Fruit fly (Drosophila melanogaster) whole organism, embryonic: Measurements from ENCODE around the gene Mec2.
A peak's percentile ranks its signal among the peaks of the same experiment; 100 is the strongest.

Experiments
- Abd-B ChIP-seq: fragments of 200-800 bp; sonication (Bioruptor generic); optimal IDR thresholded peaks from 2 replicates; lab custom pipeline; 2018; ENCODE audit warnings: missing biosample characterization, mild to moderate bottlenecking, missing genetic modification characterization, moderate library complexity
- Atf-2 ChIP-seq: fragments of 200-800 bp; sonication (Bioruptor generic); optimal IDR thresholded peaks from 2 replicates; lab custom pipeline; 2016; ENCODE audit warnings: missing biosample characterization, missing genetic modification characterization
- Atf6 ChIP-seq: fragments of 200-800 bp; sonication (Bioruptor generic); IDR thresholded peaks from 2 replicates; pipeline ENCODE4 v1.3.6; 2022; ENCODE audit warnings: missing biosample characterization, missing genetic modification characterization
- BtbVII ChIP-seq: fragments of 200-800 bp; sonication (Bioruptor generic); optimal IDR thresholded peaks from 3 replicates; lab custom pipeline; 2017; ENCODE audit warnings: missing biosample characterization, mild to moderate bottlenecking, missing genetic modification characterization
- CG12659 ChIP-seq: fragments of 200-800 bp; sonication (Bioruptor generic); optimal IDR thresholded peaks from 3 replicates; lab custom pipeline; 2017; ENCODE audit warnings: mild to moderate bottlenecking, missing biosample characterization, missing genetic modification reagents, missing genetic modification characterization
- CG13624 ChIP-seq: fragments of 200-800 bp; sonication (Bioruptor generic); optimal IDR thresholded peaks from 2 replicates; lab custom pipeline; 2016; ENCODE audit warnings: missing biosample characterization, missing genetic modification characterization
- CG1602 ChIP-seq: fragments of 200-800 bp; sonication (Bioruptor generic); optimal IDR thresholded peaks from 3 replicates; lab custom pipeline; 2016; ENCODE audit warnings: missing biosample characterization, missing genetic modification characterization
- CG17829 ChIP-seq: fragments of 200-800 bp; optimal IDR thresholded peaks from 2 replicates; lab custom pipeline; 2019; ENCODE audit warnings: missing biosample characterization, mild to moderate bottlenecking, missing genetic modification characterization, moderate library complexity
- CG18262 ChIP-seq: fragments of 200-800 bp; optimal IDR thresholded peaks from 3 replicates; lab custom pipeline; 2019; ENCODE audit warnings: missing biosample characterization, mild to moderate bottlenecking, missing genetic modification characterization, moderate library complexity
- CG2129 ChIP-seq: fragments of 200-800 bp; sonication (Bioruptor generic); IDR thresholded peaks from 2 replicates; pipeline ENCODE4 v1.3.6; 2022; ENCODE audit warnings: missing biosample characterization, missing genetic modification characterization; ENCODE audit not compliant: partially characterized antibody
- CG30403 ChIP-seq: fragments of 200-800 bp; sonication (Bioruptor generic); optimal IDR thresholded peaks from 3 replicates; lab custom pipeline; 2016; ENCODE audit warnings: missing biosample characterization, missing genetic modification characterization
- CG32767 ChIP-seq: fragments of 200-800 bp; sonication (Bioruptor generic); IDR thresholded peaks from 2 replicates; pipeline ENCODE4 v1.3.6; 2022; ENCODE audit warnings: missing biosample characterization, missing genetic modification characterization
- CG6175 ChIP-seq: fragments of 200-800 bp; sonication (Bioruptor generic); IDR thresholded peaks from 3 replicates; pipeline ENCODE4 v1.3.6; 2022; ENCODE audit warnings: missing biosample characterization, missing genetic modification characterization
- CG6254 ChIP-seq: fragments of 200-800 bp; sonication (Bioruptor generic); optimal IDR thresholded peaks from 3 replicates; lab custom pipeline; 2017; ENCODE audit warnings: mild to moderate bottlenecking, missing biosample characterization, missing genetic modification reagents, missing genetic modification characterization
- CG8944 ChIP-seq: fragments of 200-800 bp; sonication (Bioruptor generic); optimal IDR thresholded peaks from 3 replicates; lab custom pipeline; 2016; ENCODE audit warnings: missing biosample characterization, missing genetic modification characterization
- Deaf1 ChIP-seq: fragments of 200-800 bp; optimal IDR thresholded peaks from 3 replicates; lab custom pipeline; 2019; ENCODE audit warnings: missing biosample characterization, mild to moderate bottlenecking, missing genetic modification characterization, moderate library complexity
- E2f2 ChIP-seq: fragments of 200-800 bp; sonication (Bioruptor generic); IDR thresholded peaks from 2 replicates; pipeline ENCODE4 v1.3.6; 2022; ENCODE audit warnings: missing biosample characterization, missing genetic modification characterization
- H2.0 ChIP-seq: fragments of 200-800 bp; sonication (Bioruptor generic); IDR thresholded peaks from 2 replicates; pipeline ENCODE4 v1.3.6; 2022; ENCODE audit warnings: missing biosample characterization, missing genetic modification characterization
- HLH54F ChIP-seq: fragments of 200-800 bp; sonication (Bioruptor generic); optimal IDR thresholded peaks from 3 replicates; lab custom pipeline; 2016; ENCODE audit warnings: missing biosample characterization, missing genetic modification characterization
- HmgZ ChIP-seq: fragments of 200-800 bp; sonication (Bioruptor generic); optimal IDR thresholded peaks from 2 replicates; lab custom pipeline; 2018; ENCODE audit warnings: missing biosample characterization, mild to moderate bottlenecking, missing genetic modification characterization
- Hr78 ChIP-seq, 2 experiments: fragments of 200-800 bp in 1 of 2; fragments of >200 bp in 1 of 2; sonication (Bioruptor generic) in 1 of 2; optimal IDR thresholded peaks; 2 replicates each; lab custom pipeline; 2017 to 2019; ENCODE audit warnings: missing biosample characterization in 2 of 2, missing genetic modification characterization in 2 of 2, mild to moderate bottlenecking in 1 of 2, moderate library complexity in 1 of 2
- MBD-R2 ChIP-seq: fragments of 200-800 bp; sonication (Bioruptor generic); IDR thresholded peaks from 2 replicates; pipeline ENCODE4 v1.3.6; 2022; ENCODE audit warnings: missing biosample characterization, missing genetic modification characterization
- NK7.1 ChIP-seq: fragments of 200-800 bp; sonication (Bioruptor generic); optimal IDR thresholded peaks from 3 replicates; lab custom pipeline; 2016; ENCODE audit warnings: missing biosample characterization, missing genetic modification characterization
- NfI ChIP-seq: fragments of 200-800 bp; sonication (Bioruptor generic); optimal IDR thresholded peaks from 3 replicates; lab custom pipeline; 2018; ENCODE audit warnings: missing biosample characterization, mild to moderate bottlenecking, missing genetic modification characterization, moderate library complexity
- Rfx ChIP-seq: fragments of 200-800 bp; sonication (Bioruptor generic); IDR thresholded peaks from 2 replicates; pipeline ENCODE4 v1.3.6; 2022; ENCODE audit warnings: missing biosample characterization, missing genetic modification characterization
- Rx ChIP-seq: fragments of 200-800 bp; sonication (Bioruptor generic); IDR thresholded peaks from 2 replicates; pipeline ENCODE4 v1.3.6; 2022; ENCODE audit warnings: missing biosample characterization, missing genetic modification characterization
- al ChIP-seq: fragments of 200-800 bp; sonication (Bioruptor generic); IDR thresholded peaks from 2 replicates; pipeline ENCODE4 v1.3.6; 2022; ENCODE audit warnings: missing biosample characterization, missing genetic modification characterization
- ap ChIP-seq: fragments of 200-800 bp; sonication (Bioruptor generic); IDR thresholded peaks from 2 replicates; pipeline ENCODE4 v1.3.6; 2022; ENCODE audit warnings: missing biosample characterization, missing genetic modification characterization
- ara ChIP-seq: fragments of 200-800 bp; sonication (Bioruptor generic); IDR thresholded peaks from 2 replicates; pipeline ENCODE4 v1.3.6; 2022; ENCODE audit warnings: missing biosample characterization, missing genetic modification characterization
- bowl ChIP-seq: fragments of 200-800 bp; sonication (Bioruptor generic); IDR thresholded peaks from 2 replicates; pipeline ENCODE4 v1.3.6; 2022; ENCODE audit warnings: missing biosample characterization, missing genetic modification characterization
- cad ChIP-seq: fragments of >200 bp; optimal IDR thresholded peaks from 2 replicates; lab custom pipeline; 2017; ENCODE audit warnings: missing biosample characterization, missing genetic modification characterization
- chinmo ChIP-seq: fragments of 200-800 bp; sonication (Bioruptor generic); IDR thresholded peaks from 4 replicates; pipeline ENCODE4 v1.3.6; 2022; ENCODE audit warnings: missing biosample characterization, missing genetic modification characterization; ENCODE audit not compliant: partially characterized antibody
- chm ChIP-seq: fragments of 200-800 bp; sonication (Bioruptor generic); IDR thresholded peaks from 2 replicates; pipeline ENCODE4 v1.3.6; 2022; ENCODE audit warnings: missing biosample characterization, missing genetic modification characterization
- danr ChIP-seq: fragments of 200-800 bp; sonication (Bioruptor generic); IDR thresholded peaks from 2 replicates; pipeline ENCODE4 v1.3.6; 2022; ENCODE audit warnings: missing biosample characterization, missing genetic modification characterization
- disco-r ChIP-seq: fragments of 200-800 bp; sonication (Bioruptor generic); optimal IDR thresholded peaks from 2 replicates; lab custom pipeline; 2016; ENCODE audit warnings: missing biosample characterization, missing genetic modification characterization
- dm ChIP-seq: fragments of 200-800 bp; sonication (Bioruptor generic); optimal IDR thresholded peaks from 3 replicates; lab custom pipeline; 2016; ENCODE audit warnings: missing biosample characterization, missing genetic modification characterization
- dysf ChIP-seq: fragments of 200-800 bp; sonication (Bioruptor generic); IDR thresholded peaks from 3 replicates; pipeline ENCODE4 v1.3.6; 2022; ENCODE audit warnings: missing biosample characterization, missing genetic modification characterization
- esg ChIP-seq: fragments of 200-800 bp; sonication (Bioruptor generic); conservative IDR thresholded peaks from 2 replicates; pipeline ENCODE4 v1.3.6; 2022; ENCODE audit warnings: missing biosample characterization, missing genetic modification characterization
- ewg ChIP-seq: fragments of 200-800 bp; sonication (Bioruptor generic); optimal IDR thresholded peaks from 3 replicates; lab custom pipeline; 2017; ENCODE audit warnings: mild to moderate bottlenecking, missing biosample characterization, missing genetic modification reagents, missing genetic modification characterization
- fd64A ChIP-seq: fragments of 200-800 bp; sonication (Bioruptor generic); optimal IDR thresholded peaks from 3 replicates; lab custom pipeline; 2018; ENCODE audit warnings: missing biosample characterization, mild to moderate bottlenecking, missing genetic modification characterization
- fru ChIP-seq: fragments of >200 bp; optimal IDR thresholded peaks from 2 replicates; lab custom pipeline; 2017
- hbn ChIP-seq: fragments of 200-800 bp; sonication (Bioruptor generic); IDR thresholded peaks from 2 replicates; pipeline ENCODE4 v1.3.6; 2022; ENCODE audit warnings: missing biosample characterization, missing genetic modification characterization; ENCODE audit not compliant: partially characterized antibody
- ind ChIP-seq: fragments of 200-800 bp; sonication (Bioruptor generic); optimal IDR thresholded peaks from 3 replicates; lab custom pipeline; 2016; ENCODE audit warnings: missing biosample characterization, missing genetic modification characterization
- jumu ChIP-seq: fragments of 200-800 bp; sonication (Bioruptor generic); optimal IDR thresholded peaks from 3 replicates; lab custom pipeline; 2016; ENCODE audit warnings: missing biosample characterization, missing genetic modification characterization
- lmd ChIP-seq: fragments of 200-800 bp; sonication (Bioruptor generic); IDR thresholded peaks from 2 replicates; pipeline ENCODE4 v1.3.6; 2022; ENCODE audit warnings: missing biosample characterization, missing genetic modification characterization
- lola ChIP-seq, 3 experiments: fragments of >200 bp in 2 of 3; fragments of 200-800 bp in 1 of 3; sonication (Bioruptor generic) in 1 of 3; optimal IDR thresholded peaks; 2 replicates each; lab custom pipeline; 2017 to 2019; ENCODE audit warnings: missing biosample characterization in 3 of 3, missing genetic modification characterization in 3 of 3, mild to moderate bottlenecking in 1 of 3, moderate library complexity in 1 of 3
- pnt ChIP-seq: fragments of 200-800 bp; sonication (Bioruptor generic); optimal IDR thresholded peaks from 3 replicates; lab custom pipeline; 2016; ENCODE audit warnings: missing biosample characterization, missing genetic modification characterization
- sna ChIP-seq: fragments of 200-800 bp; sonication (Bioruptor generic); IDR thresholded peaks from 2 replicates; pipeline ENCODE4 v1.3.6; 2022; ENCODE audit warnings: missing biosample characterization, missing genetic modification characterization; ENCODE audit not compliant: partially characterized antibody
- sqz ChIP-seq: fragments of 200-800 bp; sonication (Bioruptor generic); optimal IDR thresholded peaks from 3 replicates; lab custom pipeline; 2018; ENCODE audit warnings: missing biosample characterization, mild to moderate bottlenecking, missing genetic modification characterization
- tx ChIP-seq: fragments of 200-800 bp; sonication (Bioruptor generic); optimal IDR thresholded peaks from 2 replicates; lab custom pipeline; 2016; ENCODE audit warnings: missing biosample characterization, missing genetic modification characterization
- zfh1 ChIP-seq: fragments of 200-800 bp; sonication (Bioruptor generic); IDR thresholded peaks from 3 replicates; pipeline ENCODE4 v1.3.6; 2022; ENCODE audit warnings: missing biosample characterization, missing genetic modification characterization

The Mec2 gene

DNA sequence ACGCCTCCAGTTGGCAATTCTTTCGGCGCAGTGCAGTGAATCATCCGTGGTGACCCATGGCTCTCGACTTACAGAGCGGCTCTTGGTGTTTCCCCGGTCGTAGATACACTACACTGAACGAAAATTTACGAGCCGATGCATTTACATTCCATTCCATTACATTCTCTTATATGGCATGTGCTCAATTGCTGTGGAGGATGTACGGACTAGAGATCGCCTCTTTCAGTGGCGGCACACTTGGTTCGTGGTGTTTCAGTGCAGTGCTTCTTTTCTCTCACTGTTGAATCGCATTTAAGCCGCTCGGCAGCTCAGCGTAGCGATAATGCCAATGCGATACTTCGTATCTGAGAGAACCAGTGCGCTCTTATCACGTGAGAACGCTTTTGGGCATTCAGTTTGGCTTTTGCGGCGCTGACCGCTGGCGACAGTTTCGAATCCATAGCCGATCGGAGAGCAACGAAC is at the start of gene Mec2 (continued):
- TF ChIP-seq CG30403 (GFP tag; lab: Kevin White, UChicago) (peak; percentile 47), Deaf1 (tag; lab: Kevin White, UChicago) (peak; percentile 56), CG18262 (peak; percentile 33), esg (peak; percentile 58), danr (no peak), chm (GFP tag; lab: Robert Waterston, UW) (peak; percentile 62; the same call in 1 of the 2 replicates), CG1602 (peak; percentile 12), disco-r (peak; percentile 22), CG6254 (GFP tag; lab: Kevin White, UChicago) (no peak), fru (lab: Kevin White, UChicago) (no peak), dysf (GFP tag; lab: Robert Waterston, UW) (peak; percentile 62), chinmo (0 out of 4 replicates have a peak, but pooled peaks have one; percentile 53), tx (peak; percentile 46), lmd (GFP tag; lab: Robert Waterston, UW) (peak; percentile 37), hbn (GFP tag; lab: Robert Waterston, UW) (no peak), Atf-2 (peak; percentile 30), NK7.1 (peak; percentile 52), jumu (GFP tag; lab: Kevin White, UChicago) (peak; percentile 43), dm (GFP tag; lab: Kevin White, UChicago) (peak; percentile 48), sna (GFP tag; lab: Robert Waterston, UW) (no peak), zfh1 (GFP tag; lab: Robert Waterston, UW) (peak; percentile 58; the same call in 2 of the 3 replicates), bowl (0 out of 2 replicates have a peak, but pooled peaks have one; percentile 14), al (GFP tag; lab: Robert Waterston, UW) (no peak), ara (GFP tag; lab: Robert Waterston, UW) (peak; percentile 47; the same call in 1 of the 2 replicates), fd64A (GFP tag; lab: Kevin White, UChicago) (no peak), MBD-R2 (GFP tag; lab: Robert Waterston, UW) (no peak), Rx (GFP tag; lab: Robert Waterston, UW) (peak; percentile 43; the same call in 1 of the 2 replicates), pnt (GFP tag; lab: Kevin White, UChicago) (peak; percentile 37), Abd-B (GFP tag; lab: Kevin White, UChicago) (peak; percentile 33), lola (GFP tag; optimal IDR thresholded peaks at IDR 0.05; lab: Kevin White, UChicago) (peak in 1 of 3 experiments; percentile 21), BtbVII (GFP tag; lab: Kevin White, UChicago) (no peak), Atf6 (GFP tag; lab: Robert Waterston, UW) (peak; percentile 37; the same call in 1 of the 2 replicates), CG6175 (GFP tag; lab: Robert Waterston, UW) (no peak), NfI (GFP tag; lab: Kevin White, UChicago) (peak; percentile 68), Rfx (GFP tag; lab: Robert Waterston, UW) (peak; percentile 39), ewg (GFP tag; lab: Kevin White, UChicago) (peak; percentile 39), ap (GFP tag; lab: Robert Waterston, UW) (peak; percentile 38; the same call in 1 of the 2 replicates), sqz (GFP tag; lab: Kevin White, UChicago) (no peak), HLH54F (GFP tag; lab: Kevin White, UChicago) (peak; percentile 10), Hr78 (GFP tag; optimal IDR thresholded peaks at IDR 0.05; lab: Kevin White, UChicago) (peak in 1 of 2 experiments; percentile 83), E2f2 (peak; percentile 39; the same call in 1 of the 2 replicates), HmgZ (peak; percentile 39), cad (GFP tag; lab: Kevin White, UChicago) (no peak), CG17829 (tag; lab: Kevin White, UChicago) (peak; percentile 12), CG12659 (GFP tag; lab: Kevin White, UChicago) (peak; percentile 55), CG8944 (GFP tag; lab: Kevin White, UChicago) (peak; percentile 41), CG13624 (GFP tag; lab: Kevin White, UChicago) (peak; percentile 20), CG32767 (GFP tag; lab: Robert Waterston, UW) (peak; percentile 37; the same call in 1 of the 2 replicates), H2.0 (peak; percentile 73), CG2129 (GFP tag; lab: Robert Waterston, UW) (no peak), ind (GFP tag; lab: Kevin White, UChicago) (peak; percentile 41)
